Fruit fly (Drosophila melanogaster) whole organism, embryonic: ENCODE results near the gene CG45099.

Experiments used
- Adf1 ChIP-seq: fragments of 200-800 bp; sonication (Bioruptor generic); IDR thresholded peaks from 2 replicates; pipeline ENCODE4 v1.3.6; 2022; ENCODE audit warnings: missing biosample characterization, missing genetic modification characterization
- Atf6 ChIP-seq: fragments of 200-800 bp; sonication (Bioruptor generic); IDR thresholded peaks from 2 replicates; pipeline ENCODE4 v1.3.6; 2022; ENCODE audit warnings: missing biosample characterization, missing genetic modification characterization
- B-H1 ChIP-seq: fragments of 200-800 bp; sonication (Bioruptor generic); IDR thresholded peaks from 3 replicates; pipeline ENCODE4 v1.3.6; 2022; ENCODE audit warnings: missing biosample characterization, missing genetic modification characterization
- Bteb2 ChIP-seq: fragments of 200-800 bp; sonication (Bioruptor generic); optimal IDR thresholded peaks from 2 replicates; lab custom pipeline; 2016; ENCODE audit warnings: missing biosample characterization, missing genetic modification characterization
- CG10274 ChIP-seq: fragments of 200-800 bp; sonication (Bioruptor generic); optimal IDR thresholded peaks from 3 replicates; lab custom pipeline; 2017; ENCODE audit warnings: missing biosample characterization, mild to moderate bottlenecking, missing genetic modification characterization
- CG10543 ChIP-seq: fragments of 200-800 bp; sonication (Bioruptor generic); optimal IDR thresholded peaks from 3 replicates; lab custom pipeline; 2017; ENCODE audit warnings: missing biosample characterization, mild to moderate bottlenecking, missing genetic modification characterization, moderate library complexity
- CG11696 ChIP-seq: fragments of 200-800 bp; sonication (Bioruptor generic); IDR thresholded peaks from 2 replicates; pipeline ENCODE4 v1.3.6; 2022; ENCODE audit warnings: missing biosample characterization, missing genetic modification characterization
- CG12236 ChIP-seq: fragments of 200-800 bp; sonication (Bioruptor generic); optimal IDR thresholded peaks from 2 replicates; lab custom pipeline; 2016; ENCODE audit warnings: missing biosample characterization, missing genetic modification characterization
- CG12659 ChIP-seq: fragments of 200-800 bp; sonication (Bioruptor generic); optimal IDR thresholded peaks from 3 replicates; lab custom pipeline; 2017; ENCODE audit warnings: mild to moderate bottlenecking, missing biosample characterization, missing genetic modification reagents, missing genetic modification characterization
- CG13296 ChIP-seq: fragments of 200-800 bp; sonication (Bioruptor generic); optimal IDR thresholded peaks from 3 replicates; lab custom pipeline; 2018; ENCODE audit warnings: missing biosample characterization, mild to moderate bottlenecking, missing genetic modification characterization
- CG13424 ChIP-seq: fragments of 200-800 bp; sonication (Bioruptor generic); optimal IDR thresholded peaks from 2 replicates; lab custom pipeline; 2019; ENCODE audit warnings: missing biosample characterization, mild to moderate bottlenecking, missing genetic modification characterization, moderate library complexity
- CG14014 ChIP-seq: fragments of 200-800 bp; sonication (Bioruptor generic); IDR thresholded peaks from 2 replicates; pipeline ENCODE4 v1.3.6; 2022; ENCODE audit warnings: missing biosample characterization, missing genetic modification characterization
- CG14050 ChIP-seq: fragments of 200-800 bp; sonication (Bioruptor generic); IDR thresholded peaks from 3 replicates; pipeline ENCODE4 v1.3.6; 2022; ENCODE audit warnings: missing biosample characterization, missing genetic modification characterization
- CG14860 ChIP-seq: fragments of 200-800 bp; sonication (Bioruptor generic); IDR thresholded peaks from 3 replicates; pipeline ENCODE4 v1.3.6; 2022; ENCODE audit warnings: missing biosample characterization, missing genetic modification characterization; ENCODE audit not compliant: partially characterized antibody
- CG16815 ChIP-seq: fragments of 200-800 bp; sonication (Bioruptor generic); optimal IDR thresholded peaks from 3 replicates; lab custom pipeline; 2017; ENCODE audit warnings: missing biosample characterization, mild to moderate bottlenecking, missing genetic modification characterization
- CG17568 ChIP-seq: fragments of 200-800 bp; sonication (Bioruptor generic); optimal IDR thresholded peaks from 2 replicates; lab custom pipeline; 2018; ENCODE audit warnings: missing biosample characterization, mild to moderate bottlenecking, missing genetic modification characterization, moderate library complexity
- CG17912 ChIP-seq: fragments of 200-800 bp; sonication (Bioruptor generic); optimal IDR thresholded peaks from 2 replicates; lab custom pipeline; 2018; ENCODE audit warnings: missing biosample characterization, mild to moderate bottlenecking, missing genetic modification characterization
- CG1792 ChIP-seq: fragments of 200-800 bp; sonication (Bioruptor generic); optimal IDR thresholded peaks from 2 replicates; lab custom pipeline; 2016; ENCODE audit warnings: missing biosample characterization, missing genetic modification characterization
- CG30431 ChIP-seq: fragments of 200-800 bp; sonication (Bioruptor generic); optimal IDR thresholded peaks from 2 replicates; lab custom pipeline; 2017; ENCODE audit warnings: missing biosample characterization, missing genetic modification characterization
- CG3163 ChIP-seq: fragments of 200-800 bp; sonication (Bioruptor generic); optimal IDR thresholded peaks from 3 replicates; lab custom pipeline; 2016; ENCODE audit warnings: missing biosample characterization, missing genetic modification characterization
- CG34376 ChIP-seq: fragments of 200-800 bp; sonication (Bioruptor generic); optimal IDR thresholded peaks from 2 replicates; lab custom pipeline; 2018; ENCODE audit warnings: missing biosample characterization, mild to moderate bottlenecking, missing genetic modification characterization
- CG4707 ChIP-seq: fragments of 200-800 bp; sonication (Bioruptor generic); optimal IDR thresholded peaks from 2 replicates; lab custom pipeline; 2018; ENCODE audit warnings: missing biosample characterization, mild to moderate bottlenecking, missing genetic modification characterization, moderate library complexity
- CG7839 ChIP-seq: fragments of 200-800 bp; sonication (Bioruptor generic); optimal IDR thresholded peaks from 3 replicates; lab custom pipeline; 2018; ENCODE audit warnings: missing biosample characterization, mild to moderate bottlenecking, missing genetic modification characterization, moderate library complexity
- CG8281 ChIP-seq: fragments of 200-800 bp; sonication (Bioruptor generic); optimal IDR thresholded peaks from 2 replicates; lab custom pipeline; 2018; ENCODE audit warnings: missing biosample characterization, mild to moderate bottlenecking, missing genetic modification characterization, moderate library complexity
- CG9609 ChIP-seq: fragments of 200-800 bp; sonication (Bioruptor generic); optimal IDR thresholded peaks from 3 replicates; lab custom pipeline; 2016; ENCODE audit warnings: missing biosample characterization, missing genetic modification characterization
- Camta ChIP-seq: fragments of 200-800 bp; sonication (Bioruptor generic); optimal IDR thresholded peaks from 2 replicates; lab custom pipeline; 2016; ENCODE audit warnings: missing biosample characterization, missing genetic modification characterization
- Dad ChIP-seq: fragments of 200-800 bp; sonication (Bioruptor generic); optimal IDR thresholded peaks from 3 replicates; lab custom pipeline; 2016; ENCODE audit warnings: missing biosample characterization, missing genetic modification characterization
- Dip3 ChIP-seq: fragments of 200-800 bp; sonication (Bioruptor generic); optimal IDR thresholded peaks from 3 replicates; lab custom pipeline; 2016; ENCODE audit warnings: missing biosample characterization, missing genetic modification characterization
- Fer1 ChIP-seq: fragments of 200-800 bp; sonication (Bioruptor generic); optimal IDR thresholded peaks from 2 replicates; lab custom pipeline; 2017; ENCODE audit warnings: missing biosample characterization, mild to moderate bottlenecking, missing genetic modification characterization
- HmgD ChIP-seq: fragments of 200-800 bp; sonication (Bioruptor generic); optimal IDR thresholded peaks from 3 replicates; lab custom pipeline; 2016; ENCODE audit warnings: missing biosample characterization, missing genetic modification characterization
- Lim3 ChIP-seq: fragments of 200-800 bp; sonication (Bioruptor generic); IDR thresholded peaks from 2 replicates; pipeline ENCODE4 v1.3.6; 2022; ENCODE audit warnings: missing biosample characterization, missing genetic modification characterization
- Med ChIP-seq: fragments of 200-800 bp; sonication (Bioruptor generic); peaks from one replicate; lab custom pipeline; 2016; ENCODE audit warnings: missing biosample characterization, missing genetic modification characterization, mild to moderate bottlenecking, inconsistent platforms, moderate library complexity
- Myb ChIP-seq: fragments of 200-800 bp; sonication (Bioruptor generic); optimal IDR thresholded peaks from 2 replicates; lab custom pipeline; 2016; ENCODE audit warnings: missing biosample characterization, missing genetic modification characterization
- NC2β ChIP-seq: fragments of 200-800 bp; sonication (Bioruptor generic); optimal IDR thresholded peaks from 2 replicates; lab custom pipeline; 2016; ENCODE audit warnings: missing biosample characterization, missing genetic modification characterization
- Rx ChIP-seq: fragments of 200-800 bp; sonication (Bioruptor generic); IDR thresholded peaks from 2 replicates; pipeline ENCODE4 v1.3.6; 2022; ENCODE audit warnings: missing biosample characterization, missing genetic modification characterization
- Sry-β ChIP-seq: fragments of 200-800 bp; sonication (Bioruptor generic); optimal IDR thresholded peaks from 2 replicates; lab custom pipeline; 2018; ENCODE audit warnings: missing biosample characterization, mild to moderate bottlenecking, missing genetic modification characterization, moderate library complexity
- Xbp1 ChIP-seq: fragments of 200-800 bp; sonication (Bioruptor generic); optimal IDR thresholded peaks from 3 replicates; lab custom pipeline; 2016; ENCODE audit warnings: missing biosample characterization, mild to moderate bottlenecking, missing genetic modification characterization
- chn ChIP-seq: fragments of 200-800 bp; sonication (Bioruptor generic); optimal IDR thresholded peaks from 2 replicates; lab custom pipeline; 2016; ENCODE audit warnings: missing biosample characterization, missing genetic modification characterization
- fd96Cb ChIP-seq: fragments of 200-800 bp; sonication (Bioruptor generic); optimal IDR thresholded peaks from 2 replicates; lab custom pipeline; 2018; ENCODE audit warnings: missing biosample characterization, mild to moderate bottlenecking, missing genetic modification characterization, moderate library complexity
- gcm2 ChIP-seq: fragments of 200-800 bp; sonication (Bioruptor generic); optimal IDR thresholded peaks from 2 replicates; lab custom pipeline; 2016; ENCODE audit warnings: missing biosample characterization, missing genetic modification characterization
- gt ChIP-seq: fragments of 200-800 bp; sonication (Bioruptor generic); IDR thresholded peaks from 2 replicates; pipeline ENCODE4 v1.3.6; 2022; ENCODE audit warnings: missing biosample characterization, missing genetic modification characterization
- ind ChIP-seq: fragments of 200-800 bp; sonication (Bioruptor generic); optimal IDR thresholded peaks from 3 replicates; lab custom pipeline; 2016; ENCODE audit warnings: missing biosample characterization, missing genetic modification characterization
- jigr1 ChIP-seq: fragments of 200-800 bp; sonication (Bioruptor generic); IDR thresholded peaks from 3 replicates; pipeline ENCODE4 v1.3.6; 2022; ENCODE audit warnings: missing biosample characterization, missing genetic modification characterization
- jing ChIP-seq: fragments of 200-800 bp; sonication (Bioruptor generic); optimal IDR thresholded peaks from 2 replicates; lab custom pipeline; 2018; ENCODE audit warnings: missing biosample characterization, mild to moderate bottlenecking, missing genetic modification characterization
- mirr ChIP-seq: fragments of 200-800 bp; sonication (Bioruptor generic); optimal IDR thresholded peaks from 3 replicates; lab custom pipeline; 2018; ENCODE audit warnings: missing biosample characterization, mild to moderate bottlenecking, missing genetic modification characterization
- pho ChIP-seq: fragments of 200-800 bp; sonication (Bioruptor generic); optimal IDR thresholded peaks from 2 replicates; lab custom pipeline; 2016; ENCODE audit warnings: missing biosample characterization, missing genetic modification characterization
- pros ChIP-seq: fragments of 200-800 bp; sonication (Bioruptor generic); optimal IDR thresholded peaks from 3 replicates; lab custom pipeline; 2019; ENCODE audit warnings: missing biosample characterization, mild to moderate bottlenecking, missing genetic modification characterization, moderate library complexity
- sob ChIP-seq: fragments of 200-800 bp; sonication (Bioruptor generic); IDR thresholded peaks from 2 replicates; pipeline ENCODE4 v1.3.6; 2022; ENCODE audit warnings: missing biosample characterization, missing genetic modification characterization
- yki ChIP-seq: fragments of >200 bp; optimal IDR thresholded peaks from 3 replicates; lab custom pipeline; 2018

The CG45099 gene

DNA sequence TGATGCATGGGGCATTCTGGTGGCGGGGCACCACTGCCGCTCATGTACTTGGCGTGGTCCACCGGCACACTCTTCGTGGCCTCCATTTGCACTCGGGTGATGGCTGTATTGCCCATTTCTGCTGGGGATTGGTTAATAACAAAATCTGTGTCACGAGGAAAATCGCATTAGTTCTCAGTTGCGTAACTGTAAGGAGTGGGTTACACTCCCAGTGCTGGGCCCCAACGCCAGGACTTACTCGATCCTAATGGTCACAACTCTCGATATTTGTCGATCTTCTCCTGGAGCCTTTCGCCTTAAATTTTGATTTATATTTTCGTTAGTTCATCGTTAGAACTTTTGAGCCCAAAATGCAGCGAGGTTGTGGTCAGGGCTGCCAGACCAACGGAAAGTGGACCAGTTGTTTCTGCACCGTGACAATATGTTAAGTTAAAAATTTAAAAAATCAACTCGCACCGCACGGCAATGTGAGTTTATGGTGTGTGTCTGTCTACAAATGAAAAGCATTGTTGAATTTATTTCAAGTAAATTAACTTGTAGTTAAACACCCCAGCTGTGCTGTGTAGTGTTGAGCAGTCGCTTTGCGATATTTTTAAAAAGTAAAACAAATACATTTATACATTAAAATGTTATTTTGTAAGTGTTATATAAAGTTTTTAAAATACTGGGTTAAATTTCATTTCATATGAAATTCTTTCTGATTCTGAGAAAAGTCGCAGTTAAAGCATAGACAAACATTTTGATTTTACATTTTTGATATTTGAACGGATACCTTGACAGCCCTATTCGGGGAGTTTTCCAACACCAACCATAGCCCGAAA lies 7.0 kb downstream of the CG45099 start, which contains the start of the genes Cchl and ND-42 (continued):
- TF ChIP-seq gt (GFP tag; lab: Robert Waterston, UW), result 0 out of 2 replicates have a peak, but pooled peaks have one; percentile 37
- TF ChIP-seq CG10274 (GFP tag; lab: Kevin White, UChicago), result no peak
- peak; percentile 55 for TF ChIP-seq Myb (GFP tag; lab: Kevin White, UChicago)
- peak; percentile 67; the same call in 1 of the 3 replicates for TF ChIP-seq jigr1 (GFP tag; lab: Robert Waterston, UW)
- TF ChIP-seq CG14860 (GFP tag; lab: Robert Waterston, UW), result peak; percentile 55; the same call in 1 of the 3 replicates
- TF ChIP-seq Camta (GFP tag; lab: Kevin White, UChicago), result peak; percentile 59
- peak; percentile 80; the same call in 1 of the 2 replicates for TF ChIP-seq Atf6 (GFP tag; lab: Robert Waterston, UW)
- TF ChIP-seq CG30431 (GFP tag; lab: Kevin White, UChicago), result peak; percentile 67
- TF ChIP-seq jing (GFP tag; lab: Kevin White, UChicago), result no peak
- TF ChIP-seq CG16815, result peak; percentile 81
- TF ChIP-seq mirr (GFP tag; lab: Kevin White, UChicago), result no peak
- TF ChIP-seq Rx (GFP tag; lab: Robert Waterston, UW), result peak; percentile 27; the same call in 1 of the 2 replicates
- peak; percentile 85 for TF ChIP-seq ind (GFP tag; lab: Kevin White, UChicago)
- peak; percentile 71 for TF ChIP-seq Dip3
- no peak for TF ChIP-seq CG11696 (GFP tag; lab: Robert Waterston, UW)
- peak; percentile 69 for TF ChIP-seq fd96Cb
- peak; percentile 89 for TF ChIP-seq CG13424 (tag; lab: Kevin White, UChicago)
- TF ChIP-seq Lim3 (GFP tag; lab: Robert Waterston, UW), result no peak
- no peak for TF ChIP-seq CG4707 (GFP tag; lab: Kevin White, UChicago)
- peak; percentile 44 for TF ChIP-seq Bteb2 (GFP tag; lab: Kevin White, UChicago)
- TF ChIP-seq Dad (GFP tag; lab: Kevin White, UChicago), result peak; percentile 54
- no peak for TF ChIP-seq CG17568
- peak; percentile 74 for TF ChIP-seq Fer1
- TF ChIP-seq HmgD, result peak; percentile 22
- TF ChIP-seq gcm2, result peak; percentile 26
- TF ChIP-seq Xbp1 (GFP tag; lab: Kevin White, UChicago), result peak; percentile 85
- TF ChIP-seq Med (GFP tag; lab: Kevin White, UChicago), result peak; percentile 97
- no peak for TF ChIP-seq CG8281 (tag; lab: Kevin White, UChicago)
- TF ChIP-seq NC2β, result peak; percentile 40
- peak; percentile 90 for TF ChIP-seq CG12659 (GFP tag; lab: Kevin White, UChicago)
- TF ChIP-seq CG1792 (GFP tag; lab: Kevin White, UChicago), result peak; percentile 54
- peak; percentile 81 for TF ChIP-seq chn (GFP tag; lab: Kevin White, UChicago)
- peak; percentile 47 for TF ChIP-seq CG3163 (GFP tag; lab: Kevin White, UChicago)
- no peak for TF ChIP-seq yki (lab: Kevin White, UChicago)
- TF ChIP-seq CG34376, result peak; percentile 78
- peak; percentile 80 for TF ChIP-seq CG13296 (GFP tag; lab: Kevin White, UChicago)
- peak; percentile 40 for TF ChIP-seq CG12236 (GFP tag; lab: Kevin White, UChicago)
- TF ChIP-seq Adf1, result 0 out of 2 replicates have a peak, but pooled peaks have one; percentile 19
- TF ChIP-seq sob (GFP tag; lab: Robert Waterston, UW), result peak; percentile 79
- no peak for TF ChIP-seq pros (GFP tag; lab: Kevin White, UChicago)
- TF ChIP-seq CG7839, result no peak
- peak; percentile 65 for TF ChIP-seq Sry-β (GFP tag; lab: Kevin White, UChicago)
- peak; percentile 37; the same call in 2 of the 3 replicates for TF ChIP-seq B-H1 (GFP tag; lab: Robert Waterston, UW)
- peak; percentile 45 for TF ChIP-seq CG9609
- peak; percentile 56; the same call in 1 of the 2 replicates for TF ChIP-seq CG14014
- TF ChIP-seq pho (GFP tag; lab: Kevin White, UChicago), result peak; percentile 57
- TF ChIP-seq CG17912 (GFP tag; lab: Kevin White, UChicago), result peak; percentile 33
- peak; percentile 30; the same call in 2 of the 3 replicates for TF ChIP-seq CG14050 (GFP tag; lab: Robert Waterston, UW)
- TF ChIP-seq CG10543 (GFP tag; lab: Kevin White, UChicago), result peak; percentile 88
